Worm (Caenorhabditis elegans) whole organism, L4/young adult: ENCODE data around the gene ufd-3.

Experiments
- W03F9.2 ChIP-seq: fragments of 150-350 bp; optimal IDR thresholded peaks from 2 replicates; lab custom pipeline; 2014; ENCODE audit warnings: missing biosample characterization, missing genetic modification characterization
- dao-5 ChIP-seq: sonication (generic microtip); optimal IDR thresholded peaks from 2 replicates; lab custom pipeline; 2016; ENCODE audit warnings: missing genotype, missing genetic modification characterization, moderate library complexity, missing compliant biosample characterization
- him-1 ChIP-seq: sonication (generic microtip); optimal IDR thresholded peaks from 2 replicates; lab custom pipeline; 2016; ENCODE audit warnings: missing genotype, missing genetic modification reagents, missing genetic modification characterization, missing compliant biosample characterization

- TF ChIP-seq him-1 (no peak), dao-5 (no peak), W03F9.2 (tag; lab: Kevin White, UChicago) (no peak)
Measured at ce11 chrII:9894435-9894834, 46.1 kb upstream of the ufd-3 start, which contains the start of gene F26C11.1.
